Worm (Caenorhabditis elegans): ENCODE data around the gene nspd-5.
A peak's percentile ranks its signal among the peaks of the same experiment; 100 is the strongest.

The nspd-5 gene

ce11 chrII:4856113-4856512 is 4.0 kb downstream of the nspd-5 start (continued):
- TF ChIP-seq hlh-30 (tag; optimal IDR thresholded peaks at IDR 0.05; ENCODE audit: insufficient read depth) = peak; percentile 89
- peak; percentile 48 for TF ChIP-seq dve-1 (tag; optimal IDR thresholded peaks at IDR 0.05; ENCODE audit: insufficient read depth)
- TF ChIP-seq T20F7.1 (GFP tag; optimal IDR thresholded peaks at IDR 0.05) = peak; percentile 32
- TF ChIP-seq mdt-29 (GFP tag; IDR thresholded peaks at IDR 0.05) = 0 out of 2 replicates have a peak, but pooled peaks have one; percentile 58
- peak; percentile 17 for TF ChIP-seq nhr-11 (tag; optimal IDR thresholded peaks at IDR 0.05)
- peak; percentile 19 for TF ChIP-seq lin-13 (GFP tag; optimal IDR thresholded peaks at IDR 0.05)
- TF ChIP-seq ceh-44 (GFP tag; IDR thresholded peaks at IDR 0.05) = no peak
- no peak for TF ChIP-seq lin-29 (GFP tag; IDR thresholded peaks at IDR 0.05)
- no peak for TF ChIP-seq F37D6.2 (tag; optimal IDR thresholded peaks at IDR 0.05)
- peak; percentile 24; the same call in 1 of the 2 replicates for TF ChIP-seq dmd-6 (GFP tag; IDR thresholded peaks at IDR 0.05)
- TF ChIP-seq hlh-11 (tag; optimal IDR thresholded peaks at IDR 0.05) = peak; percentile 50
- TF ChIP-seq duxl-1 (tag; optimal IDR thresholded peaks at IDR 0.05; ENCODE audit: poor library complexity) = no peak
- TF ChIP-seq hmg-1.1 (GFP tag; IDR thresholded peaks at IDR 0.05) = no peak
- peak; percentile 11 for TF ChIP-seq mep-1 (tag; optimal IDR thresholded peaks at IDR 0.05)
- peak; percentile 13 for TF ChIP-seq aha-1 (tag)
- TF ChIP-seq mdl-1 (tag; optimal IDR thresholded peaks at IDR 0.05) = peak in 1 of 2 experiments; percentile 36
- no peak for TF ChIP-seq unc-130 (GFP tag; optimal IDR thresholded peaks at IDR 0.05)
- TF ChIP-seq Y48G9A.11 (GFP tag; IDR thresholded peaks at IDR 0.05) = no peak
- TF ChIP-seq fos-1 (tag; optimal IDR thresholded peaks at IDR 0.05) = no peak

- TF ChIP-seq aha-1 (tag) (peak; percentile 90), dmd-6 (GFP tag; IDR thresholded peaks at IDR 0.05) (0 out of 2 replicates have a peak, but pooled peaks have one; percentile 9), dmd-9 (GFP tag; IDR thresholded peaks at IDR 0.05) (no peak), nhr-6 (tag; optimal IDR thresholded peaks at IDR 0.05) (no peak), ztf-7 (tag; optimal IDR thresholded peaks at IDR 0.05) (no peak), dmd-8 (GFP tag; IDR thresholded peaks at IDR 0.05) (no peak), gei-8 (GFP tag; optimal IDR thresholded peaks at IDR 0.05) (no peak), unc-62 (GFP tag; optimal IDR thresholded peaks at IDR 0.05 in 1 of 2) (no peak), unc-62 (tag; optimal IDR thresholded peaks at IDR 0.05) (no peak), jun-1 (tag; optimal IDR thresholded peaks at IDR 0.05) (no peak), lin-38 (GFP tag; IDR thresholded peaks at IDR 0.05) (no peak), dpl-1 (GFP tag; optimal IDR thresholded peaks at IDR 0.05) (peak; percentile 13), ces-1 (GFP tag; optimal IDR thresholded peaks at IDR 0.05) (peak; percentile 48), skn-1 (tag; optimal IDR thresholded peaks at IDR 0.05) (no peak), zip-2 (tag; optimal IDR thresholded peaks at IDR 0.05) (no peak), lim-7 (GFP tag; IDR thresholded peaks at IDR 0.05) (no peak), Y75B8A.6 (GFP tag; IDR thresholded peaks at IDR 0.05) (no peak), arid-1 (GFP tag; conservative IDR thresholded peaks at IDR 0.05) (no peak), ama-1 (optimal IDR thresholded peaks at IDR 0.05) (no peak), ceh-28 (tag; optimal IDR thresholded peaks at IDR 0.05) (no peak), mdl-1 (tag; optimal IDR thresholded peaks at IDR 0.05) (no peak), tag-97 (GFP tag; IDR thresholded peaks at IDR 0.05) (0 out of 2 replicates have a peak, but pooled peaks have one; percentile 75), zip-11 (GFP tag; IDR thresholded peaks at IDR 0.05) (no peak)
These were observed 4.7 kb downstream of the nspd-5 start for ce11 chrII:4855489-4855888.

ce11 chrII:4854761-4855160 is 5.4 kb downstream of the nspd-5 start:
- TF ChIP-seq nhr-28 (tag; optimal IDR thresholded peaks at IDR 0.05) (peak; percentile 18), daf-16 (GFP tag; optimal IDR thresholded peaks at IDR 0.05) (no peak), daf-16 (tag; optimal IDR thresholded peaks at IDR 0.05) (peak; percentile 11), F37D6.2 (tag; optimal IDR thresholded peaks at IDR 0.05) (no peak), unc-62 (GFP tag; optimal IDR thresholded peaks at IDR 0.05 in 1 of 2) (peak in 1 of 2 experiments; percentile 60), unc-62 (tag; optimal IDR thresholded peaks at IDR 0.05) (no peak)
